Fruit fly (Drosophila melanogaster) whole organism, wandering third instar larva: Measurements from ENCODE around the gene CG10431.

Source experiments
- Abd-B ChIP-seq: fragments of >200 bp; optimal IDR thresholded peaks from 2 replicates; lab custom pipeline; 2017; ENCODE audit warnings: missing biosample characterization, missing genetic modification characterization
- CG9705 ChIP-seq: fragments of 200-800 bp; sonication (Bioruptor generic); optimal IDR thresholded peaks from 2 replicates; lab custom pipeline; 2018; ENCODE audit warnings: missing biosample characterization, mild to moderate bottlenecking, missing genetic modification characterization
- CrebA ChIP-seq: fragments of 200-800 bp; sonication (Bioruptor generic); optimal IDR thresholded peaks from 2 replicates; lab custom pipeline; 2016; ENCODE audit warnings: missing biosample characterization, mild to moderate bottlenecking, missing genetic modification characterization, borderline replicate concordance
- Dfd ChIP-seq: fragments of >200 bp; optimal IDR thresholded peaks from 2 replicates; lab custom pipeline; 2017; ENCODE audit warnings: missing biosample characterization, missing genetic modification characterization
- br ChIP-seq: fragments of 200-800 bp; sonication (Bioruptor generic); optimal IDR thresholded peaks from 2 replicates; lab custom pipeline; 2016; ENCODE audit warnings: missing biosample characterization, missing genetic modification characterization
- dmrt93B ChIP-seq: fragments of 200-800 bp; sonication (Bioruptor generic); optimal IDR thresholded peaks from 2 replicates; lab custom pipeline; 2018; ENCODE audit warnings: missing biosample characterization, mild to moderate bottlenecking, missing genetic modification characterization
- h ChIP-seq: fragments of 200-800 bp; sonication (Bioruptor generic); optimal IDR thresholded peaks from 3 replicates; lab custom pipeline; 2016; ENCODE audit warnings: missing biosample characterization, mild to moderate bottlenecking, missing genetic modification characterization
- jim ChIP-seq: fragments of 175-275, 200-325 bp; sonication (Bioruptor generic); optimal IDR thresholded peaks from 2 replicates; lab custom pipeline; 2016; ENCODE audit warnings: missing biosample characterization, mild to moderate bottlenecking, missing genetic modification characterization
- lola ChIP-seq: fragments of >200 bp; optimal IDR thresholded peaks from 2 replicates; lab custom pipeline; 2017; ENCODE audit warnings: missing biosample characterization, missing genetic modification characterization
- pan ChIP-seq: fragments of >200 bp; optimal IDR thresholded peaks from 2 replicates; lab custom pipeline; 2017
- psq ChIP-seq: fragments of 200-800 bp; sonication (Bioruptor generic); optimal IDR thresholded peaks from 3 replicates; lab custom pipeline; 2017; ENCODE audit warnings: missing biosample characterization, mild to moderate bottlenecking, missing genetic modification characterization, moderate library complexity
- sage ChIP-seq: fragments of 200-800 bp; sonication (Bioruptor generic); optimal IDR thresholded peaks from 2 replicates; lab custom pipeline; 2016; ENCODE audit warnings: missing biosample characterization, mild to moderate bottlenecking, missing genetic modification characterization
- sv ChIP-seq: fragments of 200-800 bp; sonication (Bioruptor generic); optimal IDR thresholded peaks from 3 replicates; lab custom pipeline; 2016; ENCODE audit warnings: missing biosample characterization, missing genetic modification characterization
- usp ChIP-seq: fragments of >200 bp; optimal IDR thresholded peaks from 2 replicates; lab custom pipeline; 2017; ENCODE audit warnings: missing biosample characterization, missing genetic modification characterization

DNA sequence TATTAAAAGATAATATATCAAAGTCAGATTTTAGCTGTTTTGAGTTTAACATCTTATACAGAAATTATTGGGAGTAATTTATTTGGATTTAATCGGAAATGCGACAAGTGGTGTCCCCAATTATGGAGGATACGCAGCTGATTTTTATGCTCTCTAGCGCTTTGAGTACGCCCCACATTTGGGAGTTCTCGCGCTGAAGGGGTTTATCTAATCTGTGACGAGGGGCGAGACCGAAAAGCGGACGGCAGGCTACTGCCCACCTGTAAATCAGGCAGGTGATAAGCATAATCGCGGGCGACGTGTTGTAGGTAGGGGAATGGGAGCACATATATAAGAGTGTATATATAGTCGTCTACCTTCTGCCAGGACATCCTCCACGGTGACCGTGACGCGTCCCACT is 6.6 kb upstream of the CG10431 start:
- TF ChIP-seq sv (GFP tag; lab: Kevin White, UChicago) = no peak
- TF ChIP-seq CrebA (GFP tag; lab: Kevin White, UChicago) = no peak
- no peak for TF ChIP-seq psq (GFP tag; lab: Kevin White, UChicago)
- no peak for TF ChIP-seq usp (GFP tag; lab: Kevin White, UChicago)
- peak; percentile 3 for TF ChIP-seq h
- TF ChIP-seq Dfd = no peak
- TF ChIP-seq br = no peak
- no peak for TF ChIP-seq CG9705
- no peak for TF ChIP-seq dmrt93B
- no peak for TF ChIP-seq lola
- no peak for TF ChIP-seq Abd-B (GFP tag; lab: Kevin White, UChicago)
- TF ChIP-seq pan = no peak
- no peak for TF ChIP-seq sage (GFP tag; lab: Kevin White, UChicago)
- no peak for TF ChIP-seq jim
